Fruit fly (Drosophila melanogaster): ENCODE results near the gene CYLD.
A peak's percentile ranks its signal among the peaks of the same experiment; 100 is the strongest.

Gene CYLD

dm6 chr2L:10276846-10277245, 22.8 kb downstream of the CYLD start (continued):
- TF ChIP-seq Vsx1 (GFP tag; optimal IDR thresholded peaks at IDR 0.05) (no peak), pan (optimal IDR thresholded peaks at IDR 0.05) (no peak), pan (GFP tag; optimal IDR thresholded peaks at IDR 0.05 in 1 of 2, IDR thresholded peaks at IDR 0.05 in 1 of 2) (peak in 1 of 2 experiments; percentile 27), CG13894 (tag; optimal IDR thresholded peaks at IDR 0.05) (no peak), bowl (GFP tag; IDR thresholded peaks at IDR 0.05) (no peak), CrebB (tag; optimal IDR thresholded peaks at IDR 0.05) (no peak), CG17359 (tag; optimal IDR thresholded peaks at IDR 0.05) (no peak), CG18476 (GFP tag; optimal IDR thresholded peaks at IDR 0.05) (no peak), CG32772 (GFP tag; IDR thresholded peaks at IDR 0.05) (no peak), peb (GFP tag; IDR thresholded peaks at IDR 0.05) (peak; percentile 11; the same call in 1 of the 2 replicates), amos (GFP tag; IDR thresholded peaks at IDR 0.05; ENCODE audit: partially characterized antibody) (no peak), klu (GFP tag; IDR thresholded peaks at IDR 0.05) (no peak), E2f2 (GFP tag; IDR thresholded peaks at IDR 0.05) (no peak), Rfx (GFP tag; IDR thresholded peaks at IDR 0.05) (no peak), chinmo (GFP tag; IDR thresholded peaks at IDR 0.05; ENCODE audit: partially characterized antibody) (no peak; the same call in 3 of the 4 replicates), CG10543 (GFP tag; optimal IDR thresholded peaks at IDR 0.05) (no peak), nerfin-1 (tag; optimal IDR thresholded peaks at IDR 0.05) (no peak), CG18262 (tag; optimal IDR thresholded peaks at IDR 0.05) (peak; percentile 20), eve (GFP tag; optimal IDR thresholded peaks at IDR 0.05) (peak in 1 of 2 experiments; percentile 81), CG11398 (GFP tag; optimal IDR thresholded peaks at IDR 0.05) (no peak), CG4404 (GFP tag; IDR thresholded peaks at IDR 0.05) (no peak), Hand (GFP tag; optimal IDR thresholded peaks at IDR 0.05) (no peak), lilli (GFP tag; optimal IDR thresholded peaks at IDR 0.05) (no peak), CG3847 (GFP tag; IDR thresholded peaks at IDR 0.05) (no peak), CG17912 (GFP tag; optimal IDR thresholded peaks at IDR 0.05) (no peak), sr (GFP tag; IDR thresholded peaks at IDR 0.05) (no peak), dm (GFP tag; optimal IDR thresholded peaks at IDR 0.05) (peak; percentile 5), tgo (GFP tag; IDR thresholded peaks at IDR 0.05) (no peak), CG2120 (GFP tag; optimal IDR thresholded peaks at IDR 0.05) (no peak), mld (GFP tag; IDR thresholded peaks at IDR 0.05; ENCODE audit: partially characterized antibody) (no peak), CG1024 (GFP tag; IDR thresholded peaks at IDR 0.05) (no peak), Hmx (GFP tag; optimal IDR thresholded peaks at IDR 0.05) (no peak), eyg (GFP tag; optimal IDR thresholded peaks at IDR 0.05) (no peak), tin (GFP tag; optimal IDR thresholded peaks at IDR 0.05) (no peak), CG9876 (GFP tag; optimal IDR thresholded peaks at IDR 0.05) (no peak), Ssrp (tag; optimal IDR thresholded peaks at IDR 0.05) (no peak), lola (GFP tag; optimal IDR thresholded peaks at IDR 0.05) (no peak), CG1233 (GFP tag; optimal IDR thresholded peaks at IDR 0.05) (no peak), Ada2b (GFP tag; IDR thresholded peaks at IDR 0.05) (0 out of 2 replicates have a peak, but pooled peaks have one; percentile 43), ewg (GFP tag; optimal IDR thresholded peaks at IDR 0.05) (no peak), CG1603 (tag; optimal IDR thresholded peaks at IDR 0.05) (peak; percentile 65), MTF-1 (GFP tag; optimal IDR thresholded peaks at IDR 0.05; ENCODE audit: borderline replicate concordance) (no peak), Xbp1 (GFP tag; optimal IDR thresholded peaks at IDR 0.05) (peak; percentile 39), trem (tag; optimal IDR thresholded peaks at IDR 0.05) (no peak), CG30403 (GFP tag; optimal IDR thresholded peaks at IDR 0.05) (peak; percentile 31), kay (GFP tag; optimal IDR thresholded peaks at IDR 0.05) (no peak), crp (GFP tag; optimal IDR thresholded peaks at IDR 0.05) (no peak), danr (GFP tag; IDR thresholded peaks at IDR 0.05) (no peak), HLH4C (GFP tag; IDR thresholded peaks at IDR 0.05; ENCODE audit: partially characterized antibody) (no peak), Max (GFP tag; optimal IDR thresholded peaks at IDR 0.05) (no peak), MESR4 (GFP tag; optimal IDR thresholded peaks at IDR 0.05) (peak; percentile 24)
